Worm (Caenorhabditis elegans) whole organism, young adult: ENCODE data around the gene noca-2.

Experiments used
- B0035.1 ChIP-seq: sonication (generic microtip); optimal IDR thresholded peaks from 2 replicates; lab custom pipeline; 2016; ENCODE audit warnings: missing genetic modification characterization, mild to moderate bottlenecking, missing compliant biosample characterization, missing genotype, missing genetic modification reagents
- B0261.1 ChIP-seq: sonication (generic microtip); optimal IDR thresholded peaks from 2 replicates; lab custom pipeline; 2016; ENCODE audit warnings: mild to moderate bottlenecking, missing genetic modification characterization, moderate library complexity, missing compliant biosample characterization
- C17E4.6 ChIP-seq: fragments of 200-800 bp; sonication (Bioruptor generic); IDR thresholded peaks from 2 replicates; pipeline ENCODE4 v1.3.6; 2022; ENCODE audit warnings: missing genetic modification reagents, missing genetic modification characterization, missing compliant biosample characterization
- D2030.7 ChIP-seq: fragments of 200-800 bp; sonication (Bioruptor generic); IDR thresholded peaks from 2 replicates; pipeline ENCODE4 v1.3.6; 2022; ENCODE audit warnings: missing genetic modification reagents, missing genetic modification characterization, missing compliant biosample characterization
- F37B4.10 ChIP-seq: fragments of 200-800 bp; sonication (Bioruptor generic); IDR thresholded peaks from 2 replicates; pipeline ENCODE4 v1.3.6; 2022; ENCODE audit warnings: missing genetic modification characterization, missing compliant biosample characterization
- F39B2.1 ChIP-seq: fragments of 200-800 bp; sonication (Bioruptor generic); IDR thresholded peaks from 2 replicates; pipeline ENCODE4 v1.3.6; 2022; ENCODE audit warnings: missing genetic modification reagents, missing genetic modification characterization, missing compliant biosample characterization
- F52B5.7 ChIP-seq: sonication (generic microtip); optimal IDR thresholded peaks from 2 replicates; lab custom pipeline; 2016; ENCODE audit warnings: mild to moderate bottlenecking, missing genetic modification characterization, missing compliant biosample characterization
- F57A8.1 ChIP-seq: fragments of 200-800 bp; sonication (Bioruptor generic); optimal IDR thresholded peaks from 2 replicates; lab custom pipeline; 2018; ENCODE audit warnings: mild to moderate bottlenecking, missing genetic modification characterization, moderate library complexity, missing compliant biosample characterization
- K11D2.4 ChIP-seq: fragments of 200-800 bp; sonication (Bioruptor generic); IDR thresholded peaks from 2 replicates; pipeline ENCODE4 v1.3.6; 2022; ENCODE audit warnings: missing genetic modification reagents, missing genetic modification characterization, missing compliant biosample characterization
- T07F8.4 ChIP-seq: sonication (generic microtip); optimal IDR thresholded peaks from 2 replicates; lab custom pipeline; 2016; ENCODE audit warnings: mild to moderate bottlenecking, missing genetic modification characterization, moderate library complexity, missing compliant biosample characterization
- Y56A3A.18 ChIP-seq: fragments of 200-800 bp; sonication (Bioruptor generic); IDR thresholded peaks from 2 replicates; pipeline ENCODE4 v1.3.6; 2022; ENCODE audit warnings: missing genetic modification reagents, missing genetic modification characterization, missing compliant biosample characterization
- akir-1 ChIP-seq: fragments of 200-800 bp; sonication (Bioruptor generic); optimal IDR thresholded peaks from 2 replicates; lab custom pipeline; 2018; ENCODE audit warnings: mild to moderate bottlenecking, missing genetic modification characterization, moderate library complexity, missing compliant biosample characterization
- attf-5 ChIP-seq: fragments of 200-800 bp; sonication (Bioruptor generic); optimal IDR thresholded peaks from 2 replicates; lab custom pipeline; 2018; ENCODE audit warnings: mild to moderate bottlenecking, missing genetic modification characterization, missing compliant biosample characterization
- attf-6 ChIP-seq: fragments of 200-800 bp; sonication (Bioruptor generic); IDR thresholded peaks from 2 replicates; pipeline ENCODE4 v1.3.6; 2022; ENCODE audit warnings: missing genetic modification reagents, missing genetic modification characterization, missing compliant biosample characterization
- ceh-100 ChIP-seq: fragments of 200-800 bp; sonication (Bioruptor generic); IDR thresholded peaks from 2 replicates; pipeline ENCODE4 v1.3.6; 2022; ENCODE audit warnings: missing genetic modification reagents, missing genetic modification characterization, missing compliant biosample characterization
- ceh-27 ChIP-seq: fragments of 200-800 bp; sonication (Bioruptor generic); optimal IDR thresholded peaks from 2 replicates; lab custom pipeline; 2018; ENCODE audit warnings: mild to moderate bottlenecking, missing genetic modification characterization, moderate library complexity, missing compliant biosample characterization
- ceh-40 ChIP-seq: fragments of 200-800 bp; sonication (Bioruptor generic); IDR thresholded peaks from 2 replicates; pipeline ENCODE4 v1.3.6; 2022; ENCODE audit warnings: missing genetic modification characterization, missing compliant biosample characterization
- ceh-79 ChIP-seq: sonication (generic microtip); optimal IDR thresholded peaks from 2 replicates; lab custom pipeline; 2017; ENCODE audit warnings: mild to moderate bottlenecking, missing genetic modification characterization, missing compliant biosample characterization
- ceh-91 ChIP-seq: fragments of 200-800 bp; sonication (Bioruptor generic); IDR thresholded peaks from 2 replicates; pipeline ENCODE4 v1.3.6; 2022; ENCODE audit warnings: missing genetic modification reagents, missing genetic modification characterization, missing compliant biosample characterization
- chd-7 ChIP-seq: sonication (generic microtip); optimal IDR thresholded peaks from 2 replicates; lab custom pipeline; 2016; ENCODE audit warnings: mild to moderate bottlenecking, missing genetic modification characterization, moderate library complexity, missing compliant biosample characterization
- dox-1 ChIP-seq: fragments of 200-800 bp; sonication (Bioruptor generic); IDR thresholded peaks from 2 replicates; pipeline ENCODE4 v1.3.6; 2022; ENCODE audit warnings: missing genetic modification reagents, missing genetic modification characterization, missing compliant biosample characterization
- dpl-1 ChIP-seq: fragments of 150-350 bp; optimal IDR thresholded peaks from 2 replicates; lab custom pipeline; 2014; ENCODE audit warnings: missing biosample characterization, missing genetic modification reagents, missing genetic modification characterization
- efl-1 ChIP-seq: fragments of 150-350 bp; optimal IDR thresholded peaks from 2 replicates; lab custom pipeline; 2014; ENCODE audit warnings: missing biosample characterization, missing genetic modification reagents, missing genetic modification characterization
- him-1 ChIP-seq: sonication (generic microtip); optimal IDR thresholded peaks from 2 replicates; lab custom pipeline; 2016; ENCODE audit warnings: missing genotype, missing genetic modification reagents, missing genetic modification characterization, missing compliant biosample characterization
- hlh-12 ChIP-seq: sonication (generic microtip); optimal IDR thresholded peaks from 2 replicates; lab custom pipeline; 2016; ENCODE audit warnings: missing genetic modification characterization, missing compliant biosample characterization
- lin-26 ChIP-seq: fragments of 200-800 bp; sonication (Bioruptor generic); IDR thresholded peaks from 2 replicates; pipeline ENCODE4 v1.3.6; 2022; ENCODE audit warnings: missing genetic modification reagents, missing genetic modification characterization, missing compliant biosample characterization
- lin-40 ChIP-seq: sonication (generic microtip); optimal IDR thresholded peaks from 2 replicates; lab custom pipeline; 2016; ENCODE audit warnings: missing genetic modification characterization, mild to moderate bottlenecking, missing compliant biosample characterization, missing genotype, missing genetic modification reagents
- lir-1 ChIP-seq: fragments of 200-800 bp; sonication (Bioruptor generic); conservative IDR thresholded peaks from 2 replicates; pipeline ENCODE4 v1.3.6; 2022; ENCODE audit warnings: missing genetic modification reagents, missing genetic modification characterization, missing compliant biosample characterization
- nhr-90 ChIP-seq: sonication (generic microtip); optimal IDR thresholded peaks from 2 replicates; lab custom pipeline; 2016; ENCODE audit warnings: missing genotype, mild to moderate bottlenecking, missing genetic modification characterization, missing compliant biosample characterization
- pha-4 ChIP-seq: fragments of 150-350 bp; sonication (generic microtip); optimal IDR thresholded peaks from 2 replicates; lab custom pipeline; 2014; ENCODE audit warnings: missing biosample characterization, missing genetic modification reagents, missing genetic modification characterization
- rec-8 ChIP-seq, 2 experiments: sonication (generic microtip); optimal IDR thresholded peaks; 2 replicates each; lab custom pipeline; 2016; ENCODE audit warnings: mild to moderate bottlenecking in 2 of 2, missing genetic modification characterization in 2 of 2, missing genetic modification reagents in 2 of 2, missing genotype in 2 of 2, missing biosample characterization in 1 of 2, missing compliant biosample characterization in 1 of 2, moderate library complexity in 1 of 2
- snpc-1.1 ChIP-seq: sonication (generic microtip); optimal IDR thresholded peaks from 2 replicates; lab custom pipeline; 2017; ENCODE audit warnings: missing genetic modification characterization, mild to moderate bottlenecking, missing compliant biosample characterization, antibody characterized with exemption, moderate library complexity, missing genotype, missing genetic modification reagents; ENCODE audit not compliant: insufficient read depth
- snpc-1.3 ChIP-seq: sonication (generic microtip); optimal IDR thresholded peaks from 2 replicates; lab custom pipeline; 2017; ENCODE audit warnings: missing genetic modification characterization, mild to moderate bottlenecking, missing compliant biosample characterization, antibody characterized with exemption, moderate library complexity, missing genotype, missing genetic modification reagents; ENCODE audit not compliant: insufficient read depth
- snpc-3.4 ChIP-seq: sonication (generic microtip); optimal IDR thresholded peaks from 2 replicates; lab custom pipeline; 2017; ENCODE audit warnings: missing genetic modification characterization, mild to moderate bottlenecking, missing compliant biosample characterization, antibody characterized with exemption, moderate library complexity, missing genotype, missing genetic modification reagents
- tbp1 ChIP-seq: fragments of 200-800 bp; sonication (Bioruptor generic); optimal IDR thresholded peaks from 2 replicates; lab custom pipeline; 2018; ENCODE audit warnings: mild to moderate bottlenecking, missing genetic modification characterization, missing compliant biosample characterization
- tbx-9 ChIP-seq: sonication (generic microtip); optimal IDR thresholded peaks from 2 replicates; lab custom pipeline; 2016; ENCODE audit warnings: borderline replicate concordance, missing genetic modification characterization, inconsistent platforms, missing compliant biosample characterization
- zfh-2 ChIP-seq: fragments of 200-800 bp; sonication (Bioruptor generic); conservative IDR thresholded peaks from 2 replicates; pipeline ENCODE4 v1.3.6; 2022; ENCODE audit warnings: missing genetic modification reagents, missing genetic modification characterization, missing compliant biosample characterization

Gene noca-2

ce11 chrX:11662557-11662956, 4.4 kb upstream of the noca-2 start (continued):
- TF ChIP-seq hlh-12 (tag; lab: Kevin White, UChicago) (no peak), snpc-1.1 (tag; lab: Kevin White, UChicago) (no peak)

DNA sequence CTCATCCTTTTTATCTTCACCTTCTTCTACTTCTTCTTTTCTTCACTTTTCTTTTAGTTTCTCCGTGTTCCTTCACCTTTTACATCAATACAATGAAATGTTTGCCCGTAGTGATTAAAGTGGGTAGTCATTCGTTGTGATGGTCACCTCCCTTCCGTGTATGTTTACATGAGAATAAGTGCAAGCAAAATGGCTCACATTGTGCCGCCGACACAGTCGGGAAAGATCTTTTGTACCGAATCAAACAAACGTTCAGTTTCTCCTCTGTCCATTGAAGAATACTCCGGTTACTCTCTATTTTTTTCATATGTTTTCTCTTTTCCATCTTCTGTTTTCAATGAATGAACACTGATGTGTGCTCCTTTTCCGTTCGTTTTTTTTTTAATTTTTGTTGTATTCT, 2.7 kb upstream of the noca-2 start:
- TF ChIP-seq attf-6 (GFP tag; lab: Robert Waterston, UW) (no peak), pha-4 (tag; lab: Kevin White, UChicago) (no peak), akir-1 (GFP tag; lab: Kevin White, UChicago) (no peak), nhr-90 (no peak), ceh-27 (GFP tag; lab: Kevin White, UChicago) (no peak), F52B5.7 (no peak), T07F8.4 (tag; lab: Kevin White, UChicago) (no peak)

DNA sequence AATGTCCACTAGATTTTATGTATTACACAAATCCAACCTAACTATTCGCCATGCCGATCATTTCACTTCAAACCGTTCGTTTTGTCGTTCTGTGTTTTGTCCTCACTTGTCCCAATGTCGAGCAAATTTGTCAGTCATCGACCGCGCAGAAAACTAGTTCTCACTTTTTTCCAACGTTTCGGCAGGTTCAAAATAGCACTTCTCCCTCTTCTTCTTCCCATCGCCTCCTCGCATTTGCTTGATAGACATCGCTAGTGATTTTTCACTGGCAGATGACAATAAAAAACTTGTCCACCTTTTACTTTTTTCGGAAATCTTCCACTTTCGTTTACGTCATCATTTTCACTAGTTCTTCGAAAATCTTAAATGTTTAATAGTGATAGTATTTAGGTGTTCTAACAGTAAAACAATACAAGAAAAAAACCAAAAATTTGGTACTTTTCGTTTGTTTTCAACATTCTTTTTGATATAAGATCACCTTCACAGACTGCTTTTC, 1.4 kb upstream of the noca-2 start:
- TF ChIP-seq dox-1 (GFP tag; lab: Robert Waterston, UW) (no peak), snpc-3.4 (tag; lab: Kevin White, UChicago) (no peak), ceh-40 (no peak), zfh-2 (no peak), attf-5 (GFP tag; lab: Kevin White, UChicago) (no peak), ceh-79 (tag; lab: Kevin White, UChicago) (no peak), lin-40 (no peak), F37B4.10 (GFP tag; lab: Robert Waterston, UW) (no peak), F57A8.1 (GFP tag; lab: Kevin White, UChicago) (no peak), D2030.7 (GFP tag; lab: Robert Waterston, UW) (no peak), ceh-91 (GFP tag; lab: Robert Waterston, UW) (no peak), efl-1 (no peak), lir-1 (GFP tag; lab: Robert Waterston, UW) (no peak), akir-1 (GFP tag; lab: Kevin White, UChicago) (no peak), B0261.1 (tag; lab: Kevin White, UChicago) (no peak), B0035.1 (no peak), chd-7 (tag; lab: Kevin White, UChicago) (no peak), tbp1 (GFP tag; lab: Kevin White, UChicago) (no peak), tbx-9 (tag; lab: Kevin White, UChicago) (no peak), rec-8 (tag; optimal IDR thresholded peaks at IDR 0.05; lab: Kevin White, UChicago) (no peak)

- TF ChIP-seq ceh-100 (GFP tag; lab: Robert Waterston, UW), result no peak
- no peak for TF ChIP-seq K11D2.4 (GFP tag; lab: Robert Waterston, UW)
- no peak for TF ChIP-seq F39B2.1 (GFP tag; lab: Robert Waterston, UW)
- no peak for TF ChIP-seq C17E4.6 (GFP tag; lab: Robert Waterston, UW)
- no peak for TF ChIP-seq him-1 (tag; lab: Kevin White, UChicago)
- no peak for TF ChIP-seq snpc-1.3
- no peak for TF ChIP-seq dpl-1 (GFP tag; lab: Kevin White, UChicago)
- no peak for TF ChIP-seq lin-26 (GFP tag; lab: Robert Waterston, UW)
- TF ChIP-seq Y56A3A.18 (GFP tag; lab: Robert Waterston, UW), result no peak
- no peak for TF ChIP-seq ceh-27 (GFP tag; lab: Kevin White, UChicago)
These were observed 6.3 kb downstream of the noca-2 start for ce11 chrX:11673063-11673759.
